Worm (Caenorhabditis elegans) whole organism, L2 larva: ENCODE data around the gene T09B9.3.

Source experiments
- F13H6.1 ChIP-seq: sonication (generic microtip); optimal IDR thresholded peaks from 2 replicates; lab custom pipeline; 2016; ENCODE audit warnings: missing genetic modification characterization, missing compliant biosample characterization
- R02D3.7 ChIP-seq: fragments of 150-350 bp; optimal IDR thresholded peaks from 2 replicates; lab custom pipeline; 2014; ENCODE audit warnings: missing biosample characterization, missing genetic modification characterization
- Y55F3AM.14 ChIP-seq: fragments of 200-800 bp; sonication (Bioruptor generic); optimal IDR thresholded peaks from 2 replicates; lab custom pipeline; 2018; ENCODE audit warnings: mild to moderate bottlenecking, missing genetic modification characterization, missing compliant biosample characterization
- ZK546.5 ChIP-seq: sonication (generic microtip); optimal IDR thresholded peaks from 2 replicates; lab custom pipeline; 2017; ENCODE audit warnings: missing biosample characterization, missing genetic modification characterization
- alr-1 ChIP-seq: fragments of 150-350 bp; optimal IDR thresholded peaks from 2 replicates; lab custom pipeline; 2014; ENCODE audit warnings: missing biosample characterization, missing genetic modification characterization
- aly-2 ChIP-seq: fragments of 150-350 bp; optimal IDR thresholded peaks from 2 replicates; lab custom pipeline; 2014; ENCODE audit warnings: missing biosample characterization, missing genetic modification characterization
- ceh-16 ChIP-seq: fragments of 150-350 bp; optimal IDR thresholded peaks from 2 replicates; lab custom pipeline; 2014; ENCODE audit warnings: missing biosample characterization, missing genetic modification characterization
- ceh-82 ChIP-seq: fragments of 150-350 bp; optimal IDR thresholded peaks from 2 replicates; lab custom pipeline; 2014; ENCODE audit warnings: missing biosample characterization, missing genetic modification characterization
- crh-2 ChIP-seq: sonication (generic microtip); optimal IDR thresholded peaks from 2 replicates; lab custom pipeline; 2017; ENCODE audit warnings: missing biosample characterization, missing genetic modification characterization
- dmd-4 ChIP-seq: sonication (generic microtip); optimal IDR thresholded peaks from 2 replicates; lab custom pipeline; 2017; ENCODE audit warnings: missing biosample characterization, missing genetic modification characterization
- elt-1 ChIP-seq: fragments of 150-350 bp; optimal IDR thresholded peaks from 2 replicates; lab custom pipeline; 2014; ENCODE audit warnings: missing biosample characterization, missing genetic modification characterization
- elt-3 ChIP-seq: sonication (generic microtip); optimal IDR thresholded peaks from 2 replicates; lab custom pipeline; 2017; ENCODE audit warnings: missing biosample characterization, missing genetic modification characterization
- fos-1 ChIP-seq: fragments of 150-350 bp; optimal IDR thresholded peaks from 2 replicates; lab custom pipeline; 2014; ENCODE audit warnings: missing biosample characterization, missing genetic modification characterization
- gmeb-1 ChIP-seq: fragments of 150-350 bp; optimal IDR thresholded peaks from 2 replicates; lab custom pipeline; 2014; ENCODE audit warnings: missing biosample characterization, missing genetic modification characterization
- lin-11 ChIP-seq: fragments of 150-350 bp; sonication (generic microtip); optimal IDR thresholded peaks from 2 replicates; lab custom pipeline; 2014; ENCODE audit warnings: missing biosample characterization, missing genetic modification characterization, inconsistent platforms, mixed read lengths
- lin-13 ChIP-seq: fragments of 150-350 bp; optimal IDR thresholded peaks from 2 replicates; lab custom pipeline; 2014; ENCODE audit warnings: missing biosample characterization, missing genetic modification reagents, missing genetic modification characterization
- lin-39 ChIP-seq: fragments of 150-350 bp; optimal IDR thresholded peaks from 2 replicates; lab custom pipeline; 2014; ENCODE audit warnings: missing biosample characterization, missing genetic modification reagents, missing genetic modification characterization
- lsy-2 ChIP-seq, 2 experiments: fragments of 150-350 bp in 1 of 2; sonication (generic microtip) in 1 of 2; optimal IDR thresholded peaks; 2 replicates each; lab custom pipeline; 2014 to 2017; ENCODE audit warnings: missing biosample characterization in 2 of 2, missing genetic modification characterization in 2 of 2
- mbf-1 ChIP-seq: sonication (generic microtip); optimal IDR thresholded peaks from 2 replicates; lab custom pipeline; 2017; ENCODE audit warnings: missing biosample characterization, missing genetic modification characterization
- mdl-1 ChIP-seq, 2 experiments: fragments of 150-350 bp in 1 of 2; sonication (generic microtip) in 1 of 2; optimal IDR thresholded peaks; 2 replicates each; lab custom pipeline; 2017; ENCODE audit warnings: missing biosample characterization in 2 of 2, missing genetic modification characterization in 2 of 2
- nhr-10 ChIP-seq: sonication (generic microtip); optimal IDR thresholded peaks from 2 replicates; lab custom pipeline; 2017; ENCODE audit warnings: missing biosample characterization, missing genetic modification characterization
- nhr-11 ChIP-seq: fragments of 150-350 bp; optimal IDR thresholded peaks from 2 replicates; lab custom pipeline; 2014; ENCODE audit warnings: missing biosample characterization, missing genetic modification characterization
- nhr-12 ChIP-seq: fragments of 150-350 bp; optimal IDR thresholded peaks from 2 replicates; lab custom pipeline; 2014; ENCODE audit warnings: missing biosample characterization, missing genetic modification characterization
- nhr-129 ChIP-seq: fragments of 150-350 bp; optimal IDR thresholded peaks from 2 replicates; lab custom pipeline; 2014; ENCODE audit warnings: missing biosample characterization, missing genetic modification characterization
- nhr-21 ChIP-seq: fragments of 150-350 bp; optimal IDR thresholded peaks from 2 replicates; lab custom pipeline; 2014; ENCODE audit warnings: missing biosample characterization, missing genetic modification characterization
- nhr-23 ChIP-seq: fragments of 150-350 bp; optimal IDR thresholded peaks from 2 replicates; lab custom pipeline; 2014; ENCODE audit warnings: missing biosample characterization, missing genetic modification reagents, missing genetic modification characterization
- nhr-237 ChIP-seq: fragments of 150-350 bp; optimal IDR thresholded peaks from 2 replicates; lab custom pipeline; 2014; ENCODE audit warnings: missing biosample characterization, missing genetic modification characterization
- nhr-25 ChIP-seq: fragments of 150-350 bp; sonication (generic microtip); optimal IDR thresholded peaks from 3 replicates; lab custom pipeline; 2014; ENCODE audit warnings: missing biosample characterization, missing genetic modification characterization
- nhr-6 ChIP-seq: fragments of 150-350 bp; optimal IDR thresholded peaks from 2 replicates; lab custom pipeline; 2014; ENCODE audit warnings: missing biosample characterization, missing genetic modification characterization
- sma-3 ChIP-seq: sonication (generic microtip); optimal IDR thresholded peaks from 2 replicates; lab custom pipeline; 2016; ENCODE audit warnings: missing genetic modification reagents, missing genetic modification characterization, missing compliant biosample characterization
- sma-9 ChIP-seq, 2 experiments: fragments of 150-350 bp in 1 of 2; sonication (generic microtip) in 1 of 2; optimal IDR thresholded peaks; 2 replicates each; lab custom pipeline; 2014 to 2016; ENCODE audit warnings: missing genetic modification characterization in 2 of 2, mild to moderate bottlenecking in 1 of 2, missing biosample characterization in 1 of 2, missing compliant biosample characterization in 1 of 2, missing genetic modification reagents in 1 of 2, moderate library complexity in 1 of 2
- snpc-4 ChIP-seq: fragments of 150-350 bp; optimal IDR thresholded peaks from 2 replicates; lab custom pipeline; 2014; ENCODE audit warnings: missing biosample characterization, missing genetic modification characterization
- unc-55 ChIP-seq: fragments of 150-350 bp; sonication (generic microtip); optimal IDR thresholded peaks from 3 replicates; lab custom pipeline; 2014; ENCODE audit warnings: missing biosample characterization, missing genetic modification reagents, missing genetic modification characterization
- unc-62 ChIP-seq: fragments of 150-350 bp; optimal IDR thresholded peaks from 2 replicates; lab custom pipeline; 2014; ENCODE audit warnings: missing biosample characterization, missing genetic modification reagents, missing genetic modification characterization
- zag-1 ChIP-seq: fragments of 150-350 bp; optimal IDR thresholded peaks from 2 replicates; lab custom pipeline; 2014; ENCODE audit warnings: missing biosample characterization, missing genetic modification characterization
- ztf-1 ChIP-seq: fragments of 200-800 bp; sonication (Bioruptor generic); conservative IDR thresholded peaks from 2 replicates; pipeline ENCODE4 v1.3.6; 2022; ENCODE audit warnings: missing genetic modification characterization, missing compliant biosample characterization
- ztf-11 ChIP-seq: sonication (generic microtip); optimal IDR thresholded peaks from 2 replicates; lab custom pipeline; 2017; ENCODE audit warnings: missing biosample characterization, missing genetic modification characterization

T09B9.3 gene

DNA sequence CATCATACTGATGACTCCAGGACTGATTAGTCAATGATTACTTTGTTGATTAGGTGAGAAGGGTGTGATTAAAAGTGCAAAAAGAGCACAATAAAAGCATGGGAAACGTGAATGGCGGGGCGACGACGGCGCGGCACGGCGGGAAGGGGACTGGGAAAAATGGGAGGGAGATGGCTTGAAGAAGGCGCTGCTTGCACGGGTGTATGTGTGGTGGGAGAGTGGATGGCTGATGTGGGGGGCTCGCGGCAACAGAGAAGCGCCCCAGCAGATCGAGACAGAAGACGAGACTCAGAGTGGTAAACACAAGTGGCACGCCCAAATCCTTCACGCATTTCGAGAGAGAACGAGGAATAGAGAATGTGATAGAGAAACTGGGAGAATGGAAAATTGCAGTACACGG, 23.4 kb downstream of the T09B9.3 start, which contains the start of gene F15G9.5:
Gene F15G9.5 (minus strand): TSS at position 159 of the 400 bp plus-strand sequence.
- TF ChIP-seq alr-1 (tag; lab: Kevin White, UChicago): no peak
- no peak for TF ChIP-seq R02D3.7 (tag; lab: Kevin White, UChicago)
- TF ChIP-seq aly-2 (tag; lab: Kevin White, UChicago): no peak
- peak; percentile 44 for TF ChIP-seq zag-1 (tag; lab: Kevin White, UChicago)
- no peak for TF ChIP-seq ztf-1
- TF ChIP-seq lsy-2 (tag; optimal IDR thresholded peaks at IDR 0.05; lab: Kevin White, UChicago): peak in 1 of 2 experiments; percentile 4
- no peak for TF ChIP-seq nhr-25 (tag; lab: Kevin White, UChicago)
- TF ChIP-seq nhr-10: no peak
- TF ChIP-seq nhr-12: no peak
- TF ChIP-seq lin-39 (tag; lab: Kevin White, UChicago): no peak
- TF ChIP-seq unc-55 (GFP tag; lab: Kevin White, UChicago): peak; percentile 42
- TF ChIP-seq ZK546.5: no peak
- no peak for TF ChIP-seq lin-13 (GFP tag; lab: Kevin White, UChicago)
- TF ChIP-seq unc-62: no peak
- peak; percentile 46 for TF ChIP-seq fos-1 (tag; lab: Kevin White, UChicago)
- no peak for TF ChIP-seq gmeb-1 (tag; lab: Kevin White, UChicago)
- peak; percentile 38 for TF ChIP-seq nhr-129
- no peak for TF ChIP-seq ztf-11 (tag; lab: Kevin White, UChicago)
- TF ChIP-seq sma-9 (GFP tag; optimal IDR thresholded peaks at IDR 0.05; lab: Kevin White, UChicago): peak; percentile 29
- no peak for TF ChIP-seq sma-9 (tag; optimal IDR thresholded peaks at IDR 0.05; lab: Kevin White, UChicago)
- TF ChIP-seq F13H6.1: peak; percentile 22
- no peak for TF ChIP-seq nhr-6 (tag; lab: Kevin White, UChicago)

DNA sequence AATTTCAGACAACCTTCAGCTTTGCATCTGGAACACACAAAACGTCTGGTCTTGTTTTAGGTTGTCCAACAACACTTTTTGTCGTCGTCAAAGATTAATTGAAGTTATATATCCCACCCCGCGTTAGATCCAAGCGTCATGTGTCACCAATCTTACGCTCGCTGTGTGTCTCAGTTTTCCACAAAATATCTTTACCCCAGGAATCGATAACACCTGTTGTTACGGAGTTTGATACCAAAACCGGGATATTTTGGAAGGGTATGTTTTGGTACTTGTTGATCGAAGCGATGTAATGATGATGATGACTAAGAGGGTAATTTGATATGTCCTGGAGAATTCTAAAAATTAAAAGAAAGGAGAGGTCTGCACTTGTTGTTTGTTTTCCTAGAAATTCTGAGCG, 25.7 kb downstream of the T09B9.3 start:
- no peak for TF ChIP-seq elt-3 (tag; lab: Kevin White, UChicago)
- TF ChIP-seq dmd-4 (tag; lab: Kevin White, UChicago): no peak
- TF ChIP-seq fos-1 (tag; lab: Kevin White, UChicago): no peak
- no peak for TF ChIP-seq snpc-4 (tag; lab: Kevin White, UChicago)
- TF ChIP-seq lin-39 (tag; lab: Kevin White, UChicago): no peak
- no peak for TF ChIP-seq ceh-16 (tag; lab: Kevin White, UChicago)
- no peak for TF ChIP-seq nhr-11 (tag; lab: Kevin White, UChicago)
- no peak for TF ChIP-seq nhr-237 (tag; lab: Kevin White, UChicago)
- TF ChIP-seq ztf-1: no peak
- TF ChIP-seq mdl-1 (tag; optimal IDR thresholded peaks at IDR 0.05; lab: Kevin White, UChicago): no peak
- no peak for TF ChIP-seq ZK546.5

DNA sequence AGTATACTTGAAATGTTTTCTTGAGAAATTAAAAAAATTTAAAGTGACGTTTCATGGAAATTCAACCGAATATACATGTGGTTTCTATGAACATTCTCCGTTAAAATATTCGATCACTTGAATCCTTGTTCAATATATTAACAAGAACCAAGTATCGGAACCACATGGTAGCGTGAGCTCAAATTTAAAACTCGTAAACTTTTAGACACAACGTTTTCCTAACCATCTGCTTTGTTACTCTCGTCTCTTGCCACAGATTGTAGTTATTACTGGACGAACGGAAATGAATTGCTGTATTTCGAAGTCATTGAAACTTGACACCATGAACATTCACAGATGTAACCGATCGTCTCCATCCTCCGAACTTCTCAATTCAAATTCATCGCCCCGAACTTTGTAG, 42.1 kb downstream of the T09B9.3 start:
- TF ChIP-seq mbf-1 (tag; lab: Kevin White, UChicago) (no peak), ztf-1 (no peak), Y55F3AM.14 (GFP tag; lab: Kevin White, UChicago) (no peak)

DNA sequence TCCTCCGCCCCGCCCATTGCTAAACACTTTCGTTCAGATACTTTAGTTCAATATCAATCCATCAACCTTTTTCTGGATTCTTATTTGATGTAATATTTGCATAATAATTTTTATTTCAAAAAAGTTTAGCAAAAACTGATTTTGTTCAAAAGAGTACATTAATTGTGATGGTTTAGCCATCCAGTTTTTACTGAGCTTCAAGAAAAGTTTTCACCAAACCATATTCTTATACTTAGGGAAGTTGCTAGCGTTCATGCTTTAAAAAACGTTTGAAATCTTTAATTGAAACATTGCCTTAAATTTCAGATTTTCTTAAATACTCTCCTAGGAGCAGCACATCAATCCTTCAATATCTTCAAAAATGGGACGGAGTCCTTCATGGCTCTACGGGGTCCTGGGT, 43.9 kb downstream of the T09B9.3 start, which contains the start of gene him-4:
Gene him-4 (plus strand): TSS at position 301 of the 400 bp plus-strand sequence.
- TF ChIP-seq lin-11 (tag; lab: Kevin White, UChicago): no peak

DNA sequence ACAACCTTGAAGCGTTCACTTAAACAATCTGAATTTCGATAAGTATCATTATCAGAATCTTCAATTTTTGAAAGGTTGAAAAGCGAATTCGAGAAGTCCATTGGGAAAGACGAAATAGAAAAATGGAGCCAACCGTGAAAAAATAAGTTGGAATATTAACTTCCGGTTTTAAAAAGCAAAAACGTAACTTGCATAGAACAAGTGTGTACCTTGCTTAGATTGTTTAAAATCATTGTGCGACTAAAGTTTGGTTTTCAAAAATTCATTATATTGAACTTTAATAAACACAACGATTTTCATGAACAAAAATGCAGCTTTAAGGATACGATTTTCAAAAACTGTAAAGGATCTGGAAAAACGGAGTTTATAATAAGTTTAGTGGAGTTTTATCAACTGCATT, 47.6 kb downstream of the T09B9.3 start, which contains the start of gene F15G9.2:
Gene F15G9.2 (minus strand): TSS at position 101 of the 400 bp plus-strand sequence.
- TF ChIP-seq nhr-21 (tag; lab: Kevin White, UChicago): no peak
- TF ChIP-seq ceh-82 (tag; lab: Kevin White, UChicago): no peak
- TF ChIP-seq nhr-10: no peak

DNA sequence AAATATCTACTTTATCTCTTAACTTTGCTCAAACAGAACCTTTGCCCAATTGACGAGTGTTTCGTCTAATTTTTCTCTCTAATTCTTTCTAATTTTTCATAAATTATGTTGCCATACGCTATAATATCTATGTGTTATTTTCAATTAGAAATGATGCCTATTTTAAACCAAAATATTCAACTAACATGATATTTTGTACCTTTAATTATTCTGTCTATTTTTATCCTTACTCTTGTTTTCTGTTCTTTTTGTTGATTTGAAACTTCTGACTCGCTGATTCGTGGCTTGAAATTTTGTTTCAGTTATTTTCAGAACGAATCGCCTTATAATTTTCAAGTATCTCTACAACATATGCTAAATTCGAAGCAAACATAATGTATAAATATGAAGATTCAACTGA, 51.7 kb downstream of the T09B9.3 start, which contains the start of gene F15G9.6:
Gene F15G9.6 (plus strand): TSS at position 301 of the 400 bp plus-strand sequence.
- TF ChIP-seq crh-2 (tag; lab: Kevin White, UChicago) (no peak), ztf-1 (no peak), elt-1 (tag; lab: Kevin White, UChicago) (no peak), sma-3 (no peak), nhr-129 (no peak), nhr-23 (tag; lab: Kevin White, UChicago) (no peak)
